Worm (Caenorhabditis elegans) whole organism, L2 larva: Measurements from ENCODE around the gene K03H1.12.

Source experiments
- aly-2 ChIP-seq: fragments of 150-350 bp; optimal IDR thresholded peaks from 2 replicates; lab custom pipeline; 2014; ENCODE audit warnings: missing biosample characterization, missing genetic modification characterization
- blmp-1 ChIP-seq: sonication (generic microtip); optimal IDR thresholded peaks from 2 replicates; lab custom pipeline; 2017; ENCODE audit warnings: missing genetic modification characterization, mild to moderate bottlenecking, missing compliant biosample characterization, antibody characterized with exemption, moderate library complexity; ENCODE audit not compliant: insufficient read depth
- mab-5 ChIP-seq: fragments of 150-350 bp; optimal IDR thresholded peaks from 2 replicates; lab custom pipeline; 2014; ENCODE audit warnings: missing biosample characterization, missing genetic modification characterization
- mdl-1 ChIP-seq, 2 experiments: fragments of 150-350 bp in 1 of 2; sonication (generic microtip) in 1 of 2; optimal IDR thresholded peaks; 2 replicates each; lab custom pipeline; 2017; ENCODE audit warnings: missing biosample characterization in 2 of 2, missing genetic modification characterization in 2 of 2
- nhr-12 ChIP-seq: fragments of 150-350 bp; optimal IDR thresholded peaks from 2 replicates; lab custom pipeline; 2014; ENCODE audit warnings: missing biosample characterization, missing genetic modification characterization
- nhr-6 ChIP-seq: fragments of 150-350 bp; optimal IDR thresholded peaks from 2 replicates; lab custom pipeline; 2014; ENCODE audit warnings: missing biosample characterization, missing genetic modification characterization
- skn-1 ChIP-seq: sonication (generic microtip); optimal IDR thresholded peaks from 2 replicates; lab custom pipeline; 2017; ENCODE audit warnings: missing biosample characterization, missing genetic modification characterization
- snpc-4 ChIP-seq: fragments of 150-350 bp; optimal IDR thresholded peaks from 2 replicates; lab custom pipeline; 2014; ENCODE audit warnings: missing biosample characterization, missing genetic modification characterization
- ztf-11 ChIP-seq: sonication (generic microtip); optimal IDR thresholded peaks from 2 replicates; lab custom pipeline; 2017; ENCODE audit warnings: missing biosample characterization, missing genetic modification characterization

DNA sequence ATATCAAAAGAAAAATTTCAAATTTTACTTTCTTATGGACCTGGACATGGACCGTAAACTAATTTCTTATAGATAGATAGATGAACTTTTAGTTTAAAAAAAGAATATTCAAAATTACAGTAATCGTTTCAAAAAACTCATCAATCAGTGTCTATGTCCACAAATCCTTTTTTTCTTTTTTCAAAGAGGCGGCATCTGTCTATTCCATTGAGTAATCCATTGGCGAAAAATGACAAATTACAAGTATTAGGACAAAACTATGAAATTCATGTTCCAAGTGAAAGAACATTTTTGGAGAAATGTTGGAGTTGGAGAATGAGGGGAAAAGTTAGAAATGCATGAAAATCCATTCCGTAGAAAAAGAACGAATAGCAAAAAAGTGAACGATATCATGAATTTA, 44.1 kb downstream of the K03H1.12 start:
- TF ChIP-seq nhr-12 (tag; lab: Kevin White, UChicago) = no peak
- TF ChIP-seq mdl-1 (tag; optimal IDR thresholded peaks at IDR 0.05; lab: Kevin White, UChicago) = no peak
- no peak for TF ChIP-seq aly-2
- no peak for TF ChIP-seq skn-1 (tag; lab: Kevin White, UChicago)
- no peak for TF ChIP-seq ztf-11
- TF ChIP-seq snpc-4 = no peak
- peak; percentile 74 for TF ChIP-seq mab-5 (tag; lab: Kevin White, UChicago)
- TF ChIP-seq blmp-1 (tag; lab: Kevin White, UChicago) = no peak
- TF ChIP-seq nhr-6 (tag; lab: Kevin White, UChicago) = no peak
